Fruit fly (Drosophila melanogaster) whole organism, embryonic: ENCODE data around the gene PolG2.
A peak's percentile ranks its signal among the peaks of the same experiment; 100 is the strongest.

Experiments used
- CG10462 ChIP-seq: fragments of 200-800 bp; sonication (Bioruptor generic); optimal IDR thresholded peaks from 2 replicates; lab custom pipeline; 2016; ENCODE audit warnings: missing biosample characterization, missing genetic modification characterization
- CG10565 ChIP-seq: fragments of 200-800 bp; sonication (Bioruptor generic); optimal IDR thresholded peaks from 3 replicates; lab custom pipeline; 2016; ENCODE audit warnings: missing biosample characterization, mild to moderate bottlenecking, missing genetic modification characterization
- CG10959 ChIP-seq: fragments of 200-800 bp; sonication (Bioruptor generic); IDR thresholded peaks from 2 replicates; pipeline ENCODE4 v1.3.6; 2022; ENCODE audit warnings: missing biosample characterization, missing genetic modification characterization
- CG11085 ChIP-seq: fragments of 200-800 bp; sonication (Bioruptor generic); IDR thresholded peaks from 2 replicates; pipeline ENCODE4 v1.3.6; 2022; ENCODE audit warnings: missing biosample characterization, missing genetic modification characterization
- CG11560 ChIP-seq: fragments of 200-800 bp; sonication (Bioruptor generic); IDR thresholded peaks from 3 replicates; pipeline ENCODE4 v1.3.6; 2022; ENCODE audit warnings: missing biosample characterization, missing genetic modification characterization
- CG12659 ChIP-seq: fragments of 200-800 bp; sonication (Bioruptor generic); optimal IDR thresholded peaks from 3 replicates; lab custom pipeline; 2017; ENCODE audit warnings: mild to moderate bottlenecking, missing biosample characterization, missing genetic modification reagents, missing genetic modification characterization
- CG14050 ChIP-seq: fragments of 200-800 bp; sonication (Bioruptor generic); IDR thresholded peaks from 3 replicates; pipeline ENCODE4 v1.3.6; 2022; ENCODE audit warnings: missing biosample characterization, missing genetic modification characterization
- CG16813 ChIP-seq: fragments of 200-800 bp; sonication (Bioruptor generic); IDR thresholded peaks from 3 replicates; pipeline ENCODE4 v1.3.6; 2022; ENCODE audit warnings: missing biosample characterization, missing genetic modification characterization; ENCODE audit not compliant: partially characterized antibody
- CG2116 ChIP-seq: fragments of 200-800 bp; sonication (Bioruptor generic); optimal IDR thresholded peaks from 3 replicates; lab custom pipeline; 2018; ENCODE audit warnings: missing biosample characterization, mild to moderate bottlenecking, missing genetic modification characterization
- CG2120 ChIP-seq: fragments of 200-800 bp; sonication (Bioruptor generic); optimal IDR thresholded peaks from 3 replicates; lab custom pipeline; 2016; ENCODE audit warnings: missing biosample characterization, missing genetic modification characterization
- CG32767 ChIP-seq: fragments of 200-800 bp; sonication (Bioruptor generic); IDR thresholded peaks from 2 replicates; pipeline ENCODE4 v1.3.6; 2022; ENCODE audit warnings: missing biosample characterization, missing genetic modification characterization
- CG3281 ChIP-seq: fragments of 200-800 bp; sonication (Bioruptor generic); optimal IDR thresholded peaks from 3 replicates; lab custom pipeline; 2017; ENCODE audit warnings: missing biosample characterization, mild to moderate bottlenecking, missing genetic modification characterization
- CG34422 ChIP-seq: fragments of 200-800 bp; sonication (Bioruptor generic); IDR thresholded peaks from 3 replicates; pipeline ENCODE4 v1.3.6; 2022; ENCODE audit warnings: missing biosample characterization, missing genetic modification characterization
- CG42726 ChIP-seq: fragments of 200-800 bp; sonication (Bioruptor generic); IDR thresholded peaks from 2 replicates; pipeline ENCODE4 v1.3.6; 2022; ENCODE audit warnings: missing biosample characterization, missing genetic modification characterization; ENCODE audit not compliant: partially characterized antibody
- CG6689 ChIP-seq: fragments of 200-800 bp; sonication (Bioruptor generic); IDR thresholded peaks from 2 replicates; pipeline ENCODE4 v1.3.6; 2022; ENCODE audit warnings: missing biosample characterization, missing genetic modification characterization
- CG6765 ChIP-seq: fragments of 200-800 bp; sonication (Bioruptor generic); optimal IDR thresholded peaks from 3 replicates; lab custom pipeline; 2017; ENCODE audit warnings: missing biosample characterization, mild to moderate bottlenecking, missing genetic modification characterization
- CG6854 ChIP-seq: fragments of 200-800 bp; sonication (Bioruptor generic); optimal IDR thresholded peaks from 3 replicates; lab custom pipeline; 2017; ENCODE audit warnings: missing biosample characterization, mild to moderate bottlenecking, missing genetic modification characterization
- Chrac-16 ChIP-seq: fragments of 200-800 bp; sonication (Bioruptor generic); optimal IDR thresholded peaks from 3 replicates; lab custom pipeline; 2016; ENCODE audit warnings: missing biosample characterization, missing genetic modification characterization
- D19B ChIP-seq: fragments of 200-800 bp; sonication (Bioruptor generic); optimal IDR thresholded peaks from 2 replicates; lab custom pipeline; 2017; ENCODE audit warnings: missing biosample characterization, mild to moderate bottlenecking, missing genetic modification characterization
- ERR ChIP-seq: fragments of 200-800 bp; sonication (Bioruptor generic); optimal IDR thresholded peaks from 2 replicates; lab custom pipeline; 2016; ENCODE audit warnings: missing biosample characterization, missing genetic modification characterization
- Hmr ChIP-seq: fragments of 200-800 bp; sonication (Bioruptor generic); optimal IDR thresholded peaks from 3 replicates; lab custom pipeline; 2017; ENCODE audit warnings: mild to moderate bottlenecking, missing biosample characterization, missing genetic modification reagents, missing genetic modification characterization
- Kr ChIP-seq: fragments of 200-800 bp; sonication (Bioruptor generic); optimal IDR thresholded peaks from 2 replicates; lab custom pipeline; 2017; ENCODE audit warnings: missing biosample characterization, mild to moderate bottlenecking, missing genetic modification characterization
- Neu2 ChIP-seq: fragments of 200-800 bp; sonication (Bioruptor generic); optimal IDR thresholded peaks from 3 replicates; lab custom pipeline; 2016; ENCODE audit warnings: missing biosample characterization, missing genetic modification characterization, borderline replicate concordance
- Rfx ChIP-seq: fragments of 200-800 bp; sonication (Bioruptor generic); IDR thresholded peaks from 2 replicates; pipeline ENCODE4 v1.3.6; 2022; ENCODE audit warnings: missing biosample characterization, missing genetic modification characterization
- Sox102F ChIP-seq: fragments of 200-800 bp; sonication (Bioruptor generic); optimal IDR thresholded peaks from 2 replicates; lab custom pipeline; 2018; ENCODE audit warnings: missing biosample characterization, mild to moderate bottlenecking, missing genetic modification characterization, moderate library complexity
- Tbp ChIP-seq: fragments of >200 bp; optimal IDR thresholded peaks from 2 replicates; lab custom pipeline; 2018; ENCODE audit warnings: missing biosample characterization, missing genetic modification characterization
- Vsx1 ChIP-seq: fragments of 200-800 bp; sonication (Bioruptor generic); optimal IDR thresholded peaks from 2 replicates; lab custom pipeline; 2017; ENCODE audit warnings: missing biosample characterization, mild to moderate bottlenecking, missing genetic modification characterization, missing genetic modification reagents
- Xrp1 ChIP-seq: fragments of 200-800 bp; sonication (Bioruptor generic); IDR thresholded peaks from 2 replicates; pipeline ENCODE4 v1.3.6; 2022; ENCODE audit warnings: missing biosample characterization, missing genetic modification characterization
- ato ChIP-seq: fragments of 200-800 bp; sonication (Bioruptor generic); IDR thresholded peaks from 2 replicates; pipeline ENCODE4 v1.3.6; 2022; ENCODE audit warnings: missing biosample characterization, missing genetic modification characterization; ENCODE audit not compliant: partially characterized antibody
- cas ChIP-seq: fragments of 200-800 bp; sonication (Bioruptor generic); IDR thresholded peaks from 2 replicates; pipeline ENCODE4 v1.3.6; 2022; ENCODE audit warnings: missing biosample characterization, missing genetic modification characterization
- cato ChIP-seq: fragments of 200-800 bp; sonication (Bioruptor generic); optimal IDR thresholded peaks from 2 replicates; lab custom pipeline; 2016; ENCODE audit warnings: missing biosample characterization, missing genetic modification characterization, borderline replicate concordance
- chinmo ChIP-seq: fragments of 200-800 bp; sonication (Bioruptor generic); IDR thresholded peaks from 4 replicates; pipeline ENCODE4 v1.3.6; 2022; ENCODE audit warnings: missing biosample characterization, missing genetic modification characterization; ENCODE audit not compliant: partially characterized antibody
- corto ChIP-seq: fragments of 200-800 bp; sonication (Bioruptor generic); optimal IDR thresholded peaks from 2 replicates; lab custom pipeline; 2016; ENCODE audit warnings: missing biosample characterization, mild to moderate bottlenecking, missing genetic modification characterization, moderate library complexity
- crp ChIP-seq, 2 experiments: fragments of 200-800 bp; sonication (Bioruptor generic); optimal IDR thresholded peaks; 2 replicates in 1 of 2; 3 replicates in 1 of 2; lab custom pipeline; 2017; ENCODE audit warnings: missing biosample characterization in 2 of 2, missing genetic modification characterization in 2 of 2, mild to moderate bottlenecking in 1 of 2, moderate library complexity in 1 of 2
- disco-r ChIP-seq: fragments of 200-800 bp; sonication (Bioruptor generic); optimal IDR thresholded peaks from 2 replicates; lab custom pipeline; 2016; ENCODE audit warnings: missing biosample characterization, missing genetic modification characterization
- emc ChIP-seq: fragments of 200-800 bp; sonication (Bioruptor generic); optimal IDR thresholded peaks from 2 replicates; lab custom pipeline; 2016; ENCODE audit warnings: missing biosample characterization, missing genetic modification characterization
- ems ChIP-seq: fragments of 200-800 bp; sonication (Bioruptor generic); optimal IDR thresholded peaks from 3 replicates; lab custom pipeline; 2016; ENCODE audit warnings: missing biosample characterization, missing genetic modification characterization
- exex ChIP-seq: fragments of 200-800 bp; sonication (Bioruptor generic); optimal IDR thresholded peaks from 4 replicates; lab custom pipeline; 2018; ENCODE audit warnings: missing biosample characterization, mild to moderate bottlenecking, missing genetic modification characterization, moderate library complexity
- eyg ChIP-seq: fragments of 200-800 bp; sonication (Bioruptor generic); optimal IDR thresholded peaks from 3 replicates; lab custom pipeline; 2016; ENCODE audit warnings: missing biosample characterization, missing genetic modification characterization
- fd96Cb ChIP-seq: fragments of 200-800 bp; sonication (Bioruptor generic); optimal IDR thresholded peaks from 2 replicates; lab custom pipeline; 2018; ENCODE audit warnings: missing biosample characterization, mild to moderate bottlenecking, missing genetic modification characterization, moderate library complexity
- fu2 ChIP-seq: fragments of 200-800 bp; sonication (Bioruptor generic); optimal IDR thresholded peaks from 2 replicates; lab custom pipeline; 2016; ENCODE audit warnings: missing biosample characterization, missing genetic modification characterization
- gcm2 ChIP-seq: fragments of 200-800 bp; sonication (Bioruptor generic); optimal IDR thresholded peaks from 2 replicates; lab custom pipeline; 2016; ENCODE audit warnings: missing biosample characterization, missing genetic modification characterization
- grau ChIP-seq: fragments of 200-800 bp; optimal IDR thresholded peaks from 3 replicates; lab custom pipeline; 2019; ENCODE audit warnings: missing biosample characterization, mild to moderate bottlenecking, missing genetic modification characterization, moderate library complexity
- ham ChIP-seq: fragments of 200-800 bp; sonication (Bioruptor generic); IDR thresholded peaks from 2 replicates; pipeline ENCODE4 v1.3.6; 2022; ENCODE audit warnings: missing biosample characterization, missing genetic modification characterization
- lab ChIP-seq: fragments of 200-800 bp; sonication (Bioruptor generic); optimal IDR thresholded peaks from 3 replicates; lab custom pipeline; 2017; ENCODE audit warnings: missing biosample characterization, missing genetic modification characterization, mild to moderate bottlenecking, moderate library complexity, missing genetic modification reagents
- nerfin-2 ChIP-seq: fragments of 200-800 bp; sonication (Bioruptor generic); IDR thresholded peaks from 2 replicates; pipeline ENCODE4 v1.3.6; 2022; ENCODE audit warnings: missing biosample characterization, missing genetic modification characterization; ENCODE audit not compliant: partially characterized antibody
- otp ChIP-seq: fragments of 200-800 bp; sonication (Bioruptor generic); IDR thresholded peaks from 3 replicates; pipeline ENCODE4, ENCODE4 v1.3.6; 2022; ENCODE audit warnings: missing biosample characterization, missing genetic modification characterization
- pho ChIP-seq: fragments of 200-800 bp; sonication (Bioruptor generic); optimal IDR thresholded peaks from 2 replicates; lab custom pipeline; 2016; ENCODE audit warnings: missing biosample characterization, missing genetic modification characterization
- rib ChIP-seq: fragments of 200-800 bp; sonication (Bioruptor generic); IDR thresholded peaks from 2 replicates; pipeline ENCODE4 v1.3.6; 2022; ENCODE audit warnings: missing biosample characterization, missing genetic modification characterization
- stc ChIP-seq: fragments of 200-800 bp; sonication (Bioruptor generic); IDR thresholded peaks from 2 replicates; pipeline ENCODE4 v1.3.6; 2022; ENCODE audit warnings: missing biosample characterization, missing genetic modification characterization
- vvl ChIP-seq: fragments of 200-800 bp; sonication (Bioruptor generic); IDR thresholded peaks from 2 replicates; pipeline ENCODE4 v1.3.6; 2022; ENCODE audit warnings: missing biosample characterization, missing genetic modification characterization

The PolG2 gene

dm6 chr2L:13843692-13844284, 10.9 kb upstream of the PolG2 start, which contains the start of gene CG33306 (continued):
- TF ChIP-seq rib (GFP tag; lab: Robert Waterston, UW) (no peak), chinmo (GFP tag; lab: Robert Waterston, UW) (no peak), CG2116 (GFP tag; lab: Kevin White, UChicago) (no peak), CG6765 (GFP tag; lab: Kevin White, UChicago) (no peak), CG42726 (GFP tag; lab: Robert Waterston, UW) (no peak), CG10959 (no peak), Sox102F (no peak), CG32767 (no peak), pho (GFP tag; lab: Kevin White, UChicago) (no peak), CG12659 (GFP tag; lab: Kevin White, UChicago) (no peak), ato (GFP tag; lab: Robert Waterston, UW) (no peak), CG2120 (GFP tag; lab: Kevin White, UChicago) (peak; percentile 25), CG6689 (GFP tag; lab: Robert Waterston, UW) (no peak), stc (GFP tag; lab: Robert Waterston, UW) (no peak), Vsx1 (GFP tag; lab: Kevin White, UChicago) (no peak), CG16813 (no peak), ham (no peak), CG14050 (GFP tag; lab: Robert Waterston, UW) (no peak), eyg (GFP tag; lab: Kevin White, UChicago) (no peak), Neu2 (GFP tag; lab: Kevin White, UChicago) (no peak), Xrp1 (GFP tag; lab: Robert Waterston, UW) (no peak), exex (peak; percentile 96), D19B (no peak), fd96Cb (tag; lab: Kevin White, UChicago) (no peak), crp (GFP tag; optimal IDR thresholded peaks at IDR 0.05; lab: Kevin White, UChicago) (no peak), ems (no peak), CG10462 (GFP tag; lab: Kevin White, UChicago) (no peak), corto (GFP tag; lab: Kevin White, UChicago) (no peak), CG11085 (GFP tag; lab: Robert Waterston, UW) (no peak), grau (tag; lab: Kevin White, UChicago) (peak; percentile 42), CG10565 (GFP tag; lab: Kevin White, UChicago) (no peak), emc (no peak), Rfx (GFP tag; lab: Robert Waterston, UW) (no peak), CG3281 (GFP tag; lab: Kevin White, UChicago) (peak; percentile 31), nerfin-2 (GFP tag; lab: Robert Waterston, UW) (no peak), Chrac-16 (GFP tag; lab: Kevin White, UChicago) (no peak), cas (GFP tag; lab: Robert Waterston, UW) (no peak), Hmr (GFP tag; lab: Kevin White, UChicago) (peak; percentile 20), CG6854 (no peak), ERR (GFP tag; lab: Kevin White, UChicago) (no peak), fu2 (GFP tag; lab: Kevin White, UChicago) (no peak), otp (GFP tag; lab: Robert Waterston, UW) (no peak), Kr (no peak), CG34422 (GFP tag; lab: Robert Waterston, UW) (no peak), disco-r (GFP tag; lab: Kevin White, UChicago) (no peak), lab (GFP tag; lab: Kevin White, UChicago) (peak; percentile 22), gcm2 (GFP tag; lab: Kevin White, UChicago) (no peak), CG11560 (no peak), vvl (no peak), Tbp (GFP tag; lab: Kevin White, UChicago) (no peak), cato (GFP tag; lab: Kevin White, UChicago) (no peak)
